Worm (Caenorhabditis elegans) whole organism, L1 larva: ENCODE results near the gene rpt-1.

Source experiments
- C04F5.9 ChIP-seq: sonication (generic microtip); optimal IDR thresholded peaks from 2 replicates; lab custom pipeline; 2016; ENCODE audit warnings: missing genetic modification characterization, missing compliant biosample characterization
- C16A3.4 ChIP-seq: fragments of 150-350 bp; optimal IDR thresholded peaks from 2 replicates; lab custom pipeline; 2014; ENCODE audit warnings: missing biosample characterization, missing genetic modification characterization
- C34B4.2 ChIP-seq: sonication (generic microtip); optimal IDR thresholded peaks from 2 replicates; lab custom pipeline; 2017; ENCODE audit warnings: mild to moderate bottlenecking, missing genetic modification characterization, missing compliant biosample characterization
- F16B12.6 ChIP-seq: fragments of 150-350 bp; optimal IDR thresholded peaks from 2 replicates; lab custom pipeline; 2014; ENCODE audit warnings: missing biosample characterization, missing genetic modification characterization
- aly-2 ChIP-seq: fragments of 150-350 bp; optimal IDR thresholded peaks from 2 replicates; lab custom pipeline; 2014; ENCODE audit warnings: missing biosample characterization, missing genetic modification characterization
- ama-1 ChIP-seq: fragments of 150-350 bp; optimal IDR thresholded peaks from 2 replicates; lab custom pipeline; 2014
- blmp-1 ChIP-seq: fragments of 150-350 bp; optimal IDR thresholded peaks from 2 replicates; lab custom pipeline; 2014; ENCODE audit warnings: missing biosample characterization, missing genetic modification characterization
- ceh-63 ChIP-seq: fragments of 200-800 bp; sonication (Bioruptor generic); optimal IDR thresholded peaks from 2 replicates; lab custom pipeline; 2018; ENCODE audit warnings: mild to moderate bottlenecking, missing genetic modification characterization, missing compliant biosample characterization
- ceh-8 ChIP-seq: fragments of 200-800 bp; sonication (Bioruptor generic); optimal IDR thresholded peaks from 2 replicates; lab custom pipeline; 2018; ENCODE audit warnings: mild to moderate bottlenecking, missing genetic modification characterization, moderate library complexity, missing compliant biosample characterization
- ceh-82 ChIP-seq, 3 experiments: fragments of 150-350 bp in 1 of 3; sonication (generic microtip) in 2 of 3; optimal IDR thresholded peaks; 2 replicates each; lab custom pipeline; 2014 to 2017; ENCODE audit warnings: missing biosample characterization in 3 of 3, missing genetic modification characterization in 3 of 3
- ces-1 ChIP-seq: fragments of 150-350 bp; optimal IDR thresholded peaks from 2 replicates; lab custom pipeline; 2014; ENCODE audit warnings: missing biosample characterization, missing genetic modification reagents, missing genetic modification characterization
- efl-1 ChIP-seq, 4 experiments: fragments of 150-350 bp; optimal IDR thresholded peaks in 3 of 4; peaks in 1 of 4; 1 replicate in 1 of 4; 2 replicates in 3 of 4; lab custom pipeline; 2014; ENCODE audit warnings: missing biosample characterization in 2 of 4, missing genetic modification characterization in 2 of 4, missing genetic modification reagents in 2 of 4
- efl-3 ChIP-seq: fragments of 200-800 bp; sonication (Bioruptor generic); optimal IDR thresholded peaks from 2 replicates; lab custom pipeline; 2018; ENCODE audit warnings: mild to moderate bottlenecking, missing genetic modification characterization, missing compliant biosample characterization
- egl-13 ChIP-seq: sonication (generic microtip); optimal IDR thresholded peaks from 2 replicates; lab custom pipeline; 2016; ENCODE audit warnings: missing genotype, missing genetic modification reagents, missing genetic modification characterization, missing compliant biosample characterization
- egl-27 ChIP-seq, 2 experiments: fragments of 150-350 bp in 1 of 2; sonication (generic microtip); optimal IDR thresholded peaks; 3 replicates each; lab custom pipeline; 2017 to 2018; ENCODE audit warnings: missing biosample characterization in 2 of 2, missing genetic modification characterization in 2 of 2, missing genetic modification reagents in 2 of 2
- fkh-10 ChIP-seq: sonication (generic microtip); optimal IDR thresholded peaks from 2 replicates; lab custom pipeline; 2017; ENCODE audit warnings: missing biosample characterization, missing genetic modification reagents, missing genetic modification characterization
- fkh-4 ChIP-seq: sonication (generic microtip); optimal IDR thresholded peaks from 2 replicates; lab custom pipeline; 2016; ENCODE audit warnings: missing compliant biosample characterization, missing genetic modification characterization, borderline replicate concordance
- fos-1 ChIP-seq: fragments of 150-350 bp; optimal IDR thresholded peaks from 2 replicates; lab custom pipeline; 2014; ENCODE audit warnings: missing biosample characterization, missing genetic modification characterization
- hpl-2 ChIP-seq: fragments of 150-350 bp; optimal IDR thresholded peaks from 2 replicates; lab custom pipeline; 2014; ENCODE audit warnings: missing biosample characterization, missing genetic modification reagents, missing genetic modification characterization
- lin-14 ChIP-seq: fragments of 200-800 bp; sonication (Bioruptor generic); optimal IDR thresholded peaks from 2 replicates; lab custom pipeline; 2018; ENCODE audit warnings: mild to moderate bottlenecking, missing genetic modification characterization, moderate library complexity, missing compliant biosample characterization
- lin-15B ChIP-seq: fragments of 150-350 bp; sonication (generic microtip); optimal IDR thresholded peaks from 3 replicates; lab custom pipeline; 2014; ENCODE audit warnings: missing biosample characterization, missing genetic modification characterization
- lin-35 ChIP-seq, 2 experiments: fragments of 150-350 bp; optimal IDR thresholded peaks; 2 replicates each; lab custom pipeline; 2014; ENCODE audit warnings: missing biosample characterization in 2 of 2, missing genetic modification characterization in 2 of 2, missing genetic modification reagents in 2 of 2
- lin-39 ChIP-seq: fragments of 150-350 bp; optimal IDR thresholded peaks from 2 replicates; lab custom pipeline; 2014; ENCODE audit warnings: missing biosample characterization, missing genetic modification reagents, missing genetic modification characterization
- lsy-2 ChIP-seq, 2 experiments: fragments of 150-350 bp; optimal IDR thresholded peaks; 2 replicates each; lab custom pipeline; 2014; ENCODE audit warnings: missing biosample characterization in 2 of 2, missing genetic modification characterization in 2 of 2
- mef-2 ChIP-seq: fragments of 150-350 bp; optimal IDR thresholded peaks from 2 replicates; lab custom pipeline; 2014; ENCODE audit warnings: missing biosample characterization, missing genetic modification characterization
- mep-1 ChIP-seq: fragments of 150-350 bp; optimal IDR thresholded peaks from 2 replicates; lab custom pipeline; 2014; ENCODE audit warnings: missing biosample characterization, missing genetic modification characterization
- nhr-12 ChIP-seq: sonication (generic microtip); optimal IDR thresholded peaks from 2 replicates; lab custom pipeline; 2017; ENCODE audit warnings: missing biosample characterization, missing genetic modification characterization
- nhr-19 ChIP-seq: fragments of 200-800 bp; sonication (Bioruptor generic); conservative IDR thresholded peaks from 2 replicates; pipeline ENCODE4 v1.3.6; 2022; ENCODE audit warnings: missing genetic modification characterization, missing compliant biosample characterization
- nhr-28 ChIP-seq: fragments of 150-350 bp; optimal IDR thresholded peaks from 2 replicates; lab custom pipeline; 2014; ENCODE audit warnings: missing biosample characterization, missing genetic modification characterization
- nhr-47 ChIP-seq: sonication (generic microtip); optimal IDR thresholded peaks from 2 replicates; lab custom pipeline; 2016; ENCODE audit warnings: mild to moderate bottlenecking, missing genetic modification characterization, moderate library complexity, missing compliant biosample characterization
- nhr-71 ChIP-seq: sonication (generic microtip); optimal IDR thresholded peaks from 2 replicates; lab custom pipeline; 2016; ENCODE audit warnings: mild to moderate bottlenecking, missing genetic modification characterization, moderate library complexity, missing compliant biosample characterization
- nhr-84 ChIP-seq: sonication (generic microtip); optimal IDR thresholded peaks from 2 replicates; lab custom pipeline; 2017; ENCODE audit warnings: missing biosample characterization, missing genetic modification characterization
- nhr-85 ChIP-seq: sonication (generic microtip); peaks from one replicate; lab custom pipeline; 2016; ENCODE audit warnings: missing genetic modification characterization, inconsistent platforms, missing compliant biosample characterization
- pag-3 ChIP-seq: sonication (generic microtip); optimal IDR thresholded peaks from 2 replicates; lab custom pipeline; 2017; ENCODE audit warnings: missing genetic modification characterization, mild to moderate bottlenecking, missing compliant biosample characterization, antibody characterized with exemption, borderline replicate concordance; ENCODE audit not compliant: insufficient read depth
- pax-3 ChIP-seq: fragments of 200-800 bp; sonication (Bioruptor generic); optimal IDR thresholded peaks from 2 replicates; lab custom pipeline; 2018; ENCODE audit warnings: mild to moderate bottlenecking, missing genetic modification characterization, moderate library complexity, missing compliant biosample characterization
- skn-1 ChIP-seq: fragments of 150-350 bp; optimal IDR thresholded peaks from 2 replicates; lab custom pipeline; 2014; ENCODE audit warnings: missing biosample characterization, missing genetic modification characterization
- sox-4 ChIP-seq: sonication (generic microtip); optimal IDR thresholded peaks from 2 replicates; lab custom pipeline; 2016; ENCODE audit warnings: missing genetic modification characterization, missing compliant biosample characterization
- swsn-7 ChIP-seq: sonication (generic microtip); optimal IDR thresholded peaks from 2 replicates; lab custom pipeline; 2016; ENCODE audit warnings: missing genetic modification characterization, missing compliant biosample characterization
- tbx-2 ChIP-seq: sonication (generic microtip); optimal IDR thresholded peaks from 2 replicates; lab custom pipeline; 2016; ENCODE audit warnings: missing genetic modification characterization, missing compliant biosample characterization
- tlp-1 ChIP-seq: fragments of 150-350 bp; optimal IDR thresholded peaks from 2 replicates; lab custom pipeline; 2014; ENCODE audit warnings: missing biosample characterization, missing genetic modification characterization
- unc-130 ChIP-seq: fragments of 150-350 bp; optimal IDR thresholded peaks from 2 replicates; lab custom pipeline; 2017; ENCODE audit warnings: missing biosample characterization, missing genetic modification characterization, inconsistent platforms
- unc-62 ChIP-seq: fragments of 150-350 bp; optimal IDR thresholded peaks from 2 replicates; lab custom pipeline; 2014; ENCODE audit warnings: missing biosample characterization, missing genetic modification reagents, missing genetic modification characterization
- xbp-1 ChIP-seq: sonication (generic microtip); optimal IDR thresholded peaks from 2 replicates; lab custom pipeline; 2016; ENCODE audit warnings: missing genetic modification characterization, missing compliant biosample characterization
- zip-4 ChIP-seq: fragments of 200-800 bp; sonication (Bioruptor generic); optimal IDR thresholded peaks from 2 replicates; lab custom pipeline; 2018; ENCODE audit warnings: mild to moderate bottlenecking, missing genetic modification characterization, moderate library complexity, missing compliant biosample characterization
- ztf-11 ChIP-seq, 2 experiments: sonication (generic microtip); optimal IDR thresholded peaks; 2 replicates each; lab custom pipeline; 2016 to 2017; ENCODE audit warnings: missing genetic modification characterization in 2 of 2, missing biosample characterization in 1 of 2, missing compliant biosample characterization in 1 of 2

The rpt-1 gene

ce11 chrV:11986078-11986869 is 4.1 kb upstream of the rpt-1 start:
- TF ChIP-seq F16B12.6 (tag; lab: Kevin White, UChicago) (no peak), tlp-1 (tag; lab: Kevin White, UChicago) (no peak), lin-39 (no peak), egl-13 (no peak), mep-1 (tag; lab: Kevin White, UChicago) (no peak), zip-4 (no peak), lin-14 (GFP tag; lab: Kevin White, UChicago) (peak; percentile 71), fkh-10 (peak; percentile 90), ceh-8 (GFP tag; lab: Kevin White, UChicago) (no peak), fos-1 (tag; lab: Kevin White, UChicago) (no peak), nhr-85 (tag; lab: Kevin White, UChicago) (no peak), blmp-1 (tag; lab: Kevin White, UChicago) (peak; percentile 99), unc-62 (no peak), skn-1 (tag; lab: Kevin White, UChicago) (no peak), lin-35 (GFP tag; optimal IDR thresholded peaks at IDR 0.05; lab: Kevin White, UChicago) (peak in 1 of 2 experiments; percentile 6), unc-130 (no peak), hpl-2 (GFP tag; lab: Kevin White, UChicago) (no peak), ceh-63 (GFP tag; lab: Kevin White, UChicago) (no peak), sox-4 (tag; lab: Kevin White, UChicago) (no peak), nhr-71 (no peak), lin-15B (tag; lab: Kevin White, UChicago) (no peak), nhr-19 (GFP tag; lab: Robert Waterston, UW) (no peak), ceh-82 (tag; optimal IDR thresholded peaks at IDR 0.05; lab: Kevin White, UChicago) (no peak), ztf-11 (tag; optimal IDR thresholded peaks at IDR 0.05; lab: Kevin White, UChicago) (no peak), swsn-7 (tag; lab: Kevin White, UChicago) (no peak), mef-2 (no peak), C04F5.9 (no peak), efl-1 (optimal IDR thresholded peaks at IDR 0.05; lab: Kevin White, UChicago) (peak in 1 of 2 experiments; percentile 7), efl-1 (GFP tag; optimal IDR thresholded peaks at IDR 0.05 in 1 of 2; lab: Kevin White, UChicago) (peak in 1 of 2 experiments; percentile 69), pag-3 (tag; lab: Kevin White, UChicago) (no peak), xbp-1 (tag; lab: Kevin White, UChicago) (no peak), C16A3.4 (tag; lab: Kevin White, UChicago) (no peak), nhr-84 (tag; lab: Kevin White, UChicago) (no peak), pax-3 (no peak), ces-1 (GFP tag; lab: Kevin White, UChicago) (peak; percentile 41), tbx-2 (tag; lab: Kevin White, UChicago) (no peak), C34B4.2 (no peak), nhr-12 (no peak), efl-3 (no peak), fkh-4 (tag; lab: Kevin White, UChicago) (no peak), lsy-2 (tag; optimal IDR thresholded peaks at IDR 0.05; lab: Kevin White, UChicago) (peak; percentile 3 to 29), nhr-47 (tag; lab: Kevin White, UChicago) (no peak), ama-1 (lab: Kevin White, UChicago) (no peak), aly-2 (no peak), nhr-28 (tag; lab: Kevin White, UChicago) (no peak), egl-27 (tag; optimal IDR thresholded peaks at IDR 0.05; lab: Kevin White, UChicago) (no peak)
